Fruit fly (Drosophila melanogaster): Measurements from ENCODE around the gene CG32573.

CG32573 gene

DNA sequence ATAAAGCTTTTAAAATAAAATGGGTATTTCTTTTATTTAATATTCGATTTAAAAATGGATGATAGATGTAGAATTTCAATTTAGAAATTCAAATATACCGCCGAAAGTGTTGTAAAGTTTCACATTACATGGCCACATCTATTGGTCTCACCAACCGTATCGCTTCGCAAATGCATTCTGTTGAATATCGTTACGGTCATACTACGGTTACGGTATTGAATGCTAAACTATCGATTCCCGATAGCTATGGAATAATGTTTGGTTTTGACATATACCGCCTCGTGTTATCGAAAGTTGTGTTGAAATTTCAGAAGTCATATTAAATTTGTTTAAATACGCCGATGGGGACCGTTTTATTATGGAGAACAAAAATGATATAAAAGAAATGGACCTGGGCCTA lies at the start of gene CG32573, which contains the start of gene CG42512:
TSS of gene CG32573 (plus strand) at position 279 of the 400 bp plus-strand sequence.
TSS of gene CG42512 (plus strand) at position 279 of the 400 bp plus-strand sequence.
- no peak for TF ChIP-seq CG17801 (GFP tag; optimal IDR thresholded peaks at IDR 0.05; ENCODE audit: partially characterized antibody)

DNA sequence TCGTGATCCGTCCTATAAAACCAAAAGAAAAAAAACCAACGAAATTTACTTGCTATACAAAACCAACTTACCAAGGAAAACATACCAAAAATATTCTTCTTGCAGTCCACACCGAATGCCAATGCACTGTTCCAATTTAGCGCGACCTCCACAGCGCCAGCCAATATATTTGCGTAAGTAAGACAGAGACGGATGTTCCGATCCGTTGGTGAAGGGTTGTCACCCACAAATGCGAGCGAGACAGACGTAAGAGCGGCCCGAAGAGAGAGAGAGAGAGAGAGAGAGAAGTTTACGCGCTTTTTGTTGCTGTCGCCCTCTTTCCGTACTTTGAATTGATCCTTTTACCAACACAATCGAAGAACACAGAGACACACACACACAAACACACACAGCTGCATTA lies 43.3 kb upstream of the CG32573 start:
- TF ChIP-seq CG17801 (GFP tag; optimal IDR thresholded peaks at IDR 0.05; ENCODE audit: partially characterized antibody): no peak

DNA sequence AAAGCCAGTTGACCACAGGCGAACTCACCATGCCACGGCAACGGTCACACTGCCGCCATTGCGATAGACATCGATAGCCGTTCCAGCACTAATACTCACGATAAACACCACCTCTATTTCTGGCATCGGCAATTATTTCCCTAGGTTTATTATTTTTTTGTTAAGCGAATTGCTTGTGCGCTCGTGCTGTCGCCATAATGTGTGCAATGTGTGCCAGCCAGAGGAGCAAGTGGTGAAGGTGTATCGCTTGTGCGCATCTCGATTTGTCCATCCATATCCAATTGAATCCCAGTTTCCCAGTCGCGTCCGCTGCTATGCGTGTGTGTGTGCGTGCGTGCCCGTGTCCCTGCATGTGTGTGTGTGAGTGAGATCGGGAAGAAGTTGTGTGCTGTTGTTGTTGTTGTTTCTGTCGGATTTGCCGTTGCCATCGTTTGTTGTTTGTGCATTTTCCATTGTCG lies 40.5 kb upstream of the CG32573 start, which contains the start of gene mbt:
TSS of gene mbt (plus strand) at position 85 of the 458 bp plus-strand sequence.
- TF ChIP-seq CG17801 (GFP tag; optimal IDR thresholded peaks at IDR 0.05; ENCODE audit: partially characterized antibody): peak; percentile 7

DNA sequence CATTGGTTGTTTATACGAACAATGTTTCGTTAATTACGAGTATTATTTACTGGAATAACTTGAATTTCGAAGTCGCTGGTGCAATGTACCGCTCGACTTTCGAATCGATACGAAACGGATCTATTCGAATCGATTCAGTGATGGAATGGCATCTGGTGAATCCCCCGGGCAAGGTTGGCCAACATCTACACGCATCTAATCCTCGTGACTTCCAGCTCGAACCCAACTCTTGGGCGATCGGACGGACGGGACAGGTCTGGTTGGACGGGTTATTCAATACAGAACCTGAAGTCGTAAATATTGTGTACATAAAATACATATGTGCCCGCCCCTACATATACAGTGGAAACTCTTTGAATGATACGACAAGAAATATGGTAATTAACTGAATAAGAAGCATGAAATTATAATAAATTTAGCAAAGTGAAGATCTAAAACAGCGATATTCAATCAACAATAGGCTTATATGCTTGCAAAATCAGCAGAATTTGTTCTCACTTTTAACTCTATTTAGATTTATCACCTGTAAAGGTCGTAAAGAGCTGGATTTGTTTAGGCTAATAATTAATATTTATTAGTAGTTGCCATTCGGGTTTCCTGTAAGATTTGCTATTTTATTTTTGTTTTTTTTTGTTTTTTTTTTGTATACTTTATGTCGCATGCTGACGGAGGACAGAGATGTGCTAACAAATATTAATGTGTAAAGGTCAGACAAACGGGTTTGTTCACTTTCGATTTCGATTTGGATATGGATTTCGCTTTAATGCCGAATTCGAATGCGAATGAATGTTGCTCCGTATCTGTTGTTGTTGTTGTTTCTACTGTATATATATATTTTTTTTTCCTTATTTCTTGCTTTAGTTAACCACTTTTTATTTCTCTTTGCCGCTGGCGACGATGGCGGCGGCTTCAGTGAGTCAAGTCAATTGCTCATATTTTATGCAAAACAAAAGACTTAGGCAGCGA lies 34.1 kb upstream of the CG32573 start:
- TF ChIP-seq CG17801 (GFP tag; optimal IDR thresholded peaks at IDR 0.05; ENCODE audit: partially characterized antibody): no peak

DNA sequence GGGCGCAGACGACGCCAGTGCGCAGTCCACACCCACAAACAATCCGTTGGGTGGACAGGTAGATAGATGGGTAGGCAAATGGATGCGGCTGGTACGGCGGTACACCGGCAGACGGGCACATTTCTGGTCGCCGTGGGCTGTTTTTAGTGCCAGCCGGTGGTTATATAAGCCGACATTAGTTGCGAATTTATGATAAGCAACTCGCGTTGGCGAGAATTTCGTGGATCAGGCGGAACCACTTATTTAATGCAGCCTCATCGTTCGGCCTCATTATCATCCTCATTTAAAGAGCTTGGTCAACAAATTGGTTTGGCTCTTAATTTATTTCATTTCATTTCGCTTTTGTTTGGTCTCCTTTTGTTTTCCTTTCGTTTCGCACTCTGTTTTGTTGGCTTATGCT lies 32.5 kb upstream of the CG32573 start:
- no peak for TF ChIP-seq CG17801 (GFP tag; optimal IDR thresholded peaks at IDR 0.05; ENCODE audit: partially characterized antibody)

DNA sequence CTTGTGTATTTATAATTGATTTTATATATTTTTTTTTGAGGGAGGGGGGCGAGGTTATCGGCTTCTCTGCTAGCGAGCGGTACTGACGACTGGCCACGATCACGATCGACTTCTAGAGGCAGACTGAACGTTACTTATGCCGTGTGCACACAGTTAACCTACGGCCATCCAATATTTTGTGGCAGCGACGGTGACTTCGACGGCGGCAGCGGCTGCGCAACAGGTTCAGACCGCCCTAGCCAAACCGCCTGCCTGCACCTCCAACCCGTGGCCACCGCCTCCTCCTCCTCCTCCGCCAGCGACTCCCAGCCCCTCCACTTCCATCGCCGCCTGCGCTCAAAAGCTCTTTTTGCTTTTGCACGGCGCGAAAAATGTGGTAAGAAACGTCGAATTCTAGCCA lies 29.7 kb upstream of the CG32573 start, which contains the start of gene CG9782:
TSS of gene CG9782 (minus strand) at position 128 of the 400 bp plus-strand sequence.
- no peak for TF ChIP-seq CG17801 (GFP tag; optimal IDR thresholded peaks at IDR 0.05; ENCODE audit: partially characterized antibody)

DNA sequence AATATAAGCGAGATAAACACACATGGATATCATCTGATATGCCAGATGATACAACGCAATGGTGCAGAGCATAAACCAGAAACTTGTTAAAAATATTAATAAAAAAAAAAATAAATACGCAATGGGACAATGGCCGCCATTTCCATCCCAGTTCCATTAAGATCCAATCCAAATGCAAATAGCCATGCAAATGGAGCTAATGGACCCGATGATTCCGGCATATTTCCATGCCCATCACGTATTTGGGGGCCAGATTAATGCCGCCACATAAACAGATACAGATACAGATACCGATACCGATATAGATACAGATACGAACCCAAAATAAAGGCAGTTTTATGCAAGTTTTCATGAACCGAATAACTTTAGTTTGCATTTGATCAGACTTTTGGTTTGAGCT lies 27.7 kb upstream of the CG32573 start:
- no peak for TF ChIP-seq CG17801 (GFP tag; optimal IDR thresholded peaks at IDR 0.05; ENCODE audit: partially characterized antibody)

DNA sequence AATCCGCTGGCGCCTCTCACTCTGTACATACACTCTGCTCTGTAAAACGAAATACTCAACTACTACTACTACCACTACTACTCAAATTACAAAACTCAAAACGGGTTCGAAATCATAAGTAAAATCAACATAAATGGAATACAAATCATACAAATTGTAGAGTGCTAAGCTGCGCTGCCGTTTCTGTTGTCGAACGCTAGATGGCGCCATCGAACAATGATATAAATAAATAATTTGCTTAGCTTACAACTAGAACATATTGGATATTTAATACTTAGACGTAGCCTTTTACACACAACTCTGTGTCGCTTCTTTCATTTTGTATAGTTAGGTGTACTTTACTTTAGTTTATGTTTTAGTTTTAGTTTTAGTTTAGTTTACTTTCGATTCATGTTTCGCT lies 26.7 kb upstream of the CG32573 start:
- no peak for TF ChIP-seq CG17801 (GFP tag; optimal IDR thresholded peaks at IDR 0.05; ENCODE audit: partially characterized antibody)

DNA sequence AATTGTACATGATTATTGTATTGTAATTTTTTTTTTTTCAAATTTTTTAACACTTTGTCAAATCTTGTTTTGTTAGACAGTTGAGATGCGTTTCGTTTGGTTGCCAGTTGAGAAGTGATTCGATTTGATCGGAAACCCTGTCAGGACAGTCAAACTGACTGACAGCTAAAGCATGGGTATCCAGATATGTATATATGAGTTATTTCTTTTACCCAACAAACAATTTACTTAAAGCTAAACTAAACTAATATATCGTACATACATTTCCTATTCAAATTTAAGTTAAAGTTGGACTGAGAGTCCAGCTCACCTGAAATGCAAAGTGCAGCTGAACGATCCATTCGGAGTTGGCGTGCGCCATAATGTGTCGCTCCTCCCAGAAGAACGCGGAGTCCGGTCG lies 19.0 kb upstream of the CG32573 start, which contains the start of gene CG9777:
TSS of gene CG9777 (minus strand) at position 101 of the 400 bp plus-strand sequence.
- TF ChIP-seq CG17801 (GFP tag; optimal IDR thresholded peaks at IDR 0.05; ENCODE audit: partially characterized antibody): no peak

DNA sequence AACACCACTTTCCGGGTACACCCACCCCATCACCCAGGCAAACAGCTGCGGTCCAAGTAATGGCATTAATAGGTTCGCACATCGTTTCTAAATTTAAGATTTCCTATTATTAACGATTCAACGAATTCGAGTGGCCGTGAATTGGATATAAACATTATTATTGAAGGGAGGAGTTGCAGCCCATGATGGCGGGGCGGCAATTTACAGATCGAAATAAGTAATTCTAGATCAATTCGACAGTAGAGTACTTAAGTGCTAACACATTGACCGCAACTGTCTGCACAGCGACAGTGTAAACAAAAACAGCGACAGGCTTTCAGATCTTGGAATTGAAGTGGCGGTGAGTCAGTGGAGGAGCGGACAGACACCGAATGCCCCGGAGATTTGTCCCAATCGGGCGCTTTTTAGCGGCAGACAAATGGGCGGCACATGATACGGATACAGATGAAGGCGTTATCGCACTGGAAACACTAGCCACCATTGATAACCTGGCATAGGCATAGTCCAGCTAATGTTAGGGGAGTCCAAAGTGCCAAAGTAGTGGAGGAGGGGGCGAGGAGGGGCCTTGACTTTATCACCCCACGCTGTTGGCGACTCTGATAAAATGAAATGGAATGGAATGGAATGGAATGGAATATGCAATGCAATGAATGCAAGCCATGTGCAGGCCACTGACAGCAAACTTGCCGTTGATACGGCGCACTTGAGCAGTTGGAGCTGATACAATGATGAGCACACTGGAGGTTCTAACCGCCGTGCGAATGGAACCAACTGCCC lies 17.8 kb upstream of the CG32573 start:
- no peak for TF ChIP-seq CG17801 (GFP tag; optimal IDR thresholded peaks at IDR 0.05; ENCODE audit: partially characterized antibody)

DNA sequence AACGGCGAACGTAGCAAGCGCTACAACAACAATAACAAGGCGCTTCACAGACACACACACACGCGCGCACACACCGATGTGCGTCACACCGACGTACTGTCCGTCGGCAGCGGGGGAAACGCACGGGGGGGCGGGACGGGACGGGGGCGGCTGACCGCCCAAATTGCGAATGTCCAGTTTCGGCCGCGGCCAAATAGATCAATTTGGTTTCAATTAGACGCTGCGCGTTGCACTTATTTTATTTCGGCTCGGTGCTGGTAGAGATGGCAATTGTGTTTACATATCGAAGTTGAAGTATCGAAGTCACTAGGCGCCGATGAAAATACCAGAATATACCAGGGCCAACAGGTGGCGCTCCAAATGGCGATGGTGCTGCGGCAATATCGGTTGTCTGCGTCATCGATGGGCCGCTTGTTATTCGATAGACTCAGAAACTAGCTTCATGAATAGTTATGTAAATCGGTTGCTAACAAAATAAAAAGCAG lies 14.0 kb upstream of the CG32573 start, which contains the start of gene Rok:
TSS of gene Rok (minus strand) at position 309 of the 485 bp plus-strand sequence.
- no peak for TF ChIP-seq CG17801 (GFP tag; optimal IDR thresholded peaks at IDR 0.05; ENCODE audit: partially characterized antibody)

DNA sequence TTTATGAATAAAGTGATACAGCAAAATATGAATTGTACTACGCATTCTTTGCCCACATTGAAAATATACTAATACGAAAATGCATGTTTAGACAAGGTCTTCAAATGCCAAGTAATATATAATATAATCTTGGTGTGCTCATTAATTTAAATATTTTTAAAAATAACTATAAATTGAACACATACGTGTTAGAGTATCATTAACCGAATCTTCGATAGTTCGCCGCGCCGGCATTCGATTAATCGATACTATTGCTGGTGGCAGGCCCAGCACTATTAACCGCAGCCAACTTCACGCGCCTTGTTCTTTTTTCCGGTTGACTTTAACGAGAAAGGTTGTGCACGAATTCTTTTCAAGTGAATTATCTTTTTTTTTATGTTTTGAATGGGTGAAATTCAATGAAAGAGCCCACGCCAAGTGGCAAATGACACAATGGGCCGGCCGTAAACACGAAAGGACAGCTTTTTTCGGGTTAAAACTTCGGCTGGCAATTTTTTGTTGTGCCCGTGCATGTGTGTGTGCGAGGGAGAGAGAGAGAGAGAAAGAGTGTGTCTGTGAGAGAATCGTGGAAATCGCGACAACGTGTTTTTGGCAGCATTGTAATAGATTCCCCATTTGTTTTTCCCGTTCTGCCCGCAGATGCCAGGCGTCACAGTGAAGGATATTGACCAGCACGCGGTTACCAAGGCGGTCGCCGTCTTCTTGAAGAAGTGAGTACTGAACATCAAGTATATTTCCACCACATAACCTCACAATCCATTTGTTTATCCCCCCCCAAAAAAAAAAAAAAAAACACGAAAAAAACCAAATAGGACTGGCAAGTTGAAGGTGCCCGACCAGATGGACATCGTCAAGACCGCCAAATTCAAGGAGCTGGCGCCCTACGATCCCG lies 13.3 kb upstream of the CG32573 start, which contains the start of gene RpS19a:
TSS of gene RpS19a (plus strand) at position 301 of the 892 bp plus-strand sequence.
- peak; percentile 89 for TF ChIP-seq CG17801 (GFP tag; optimal IDR thresholded peaks at IDR 0.05; ENCODE audit: partially characterized antibody)

DNA sequence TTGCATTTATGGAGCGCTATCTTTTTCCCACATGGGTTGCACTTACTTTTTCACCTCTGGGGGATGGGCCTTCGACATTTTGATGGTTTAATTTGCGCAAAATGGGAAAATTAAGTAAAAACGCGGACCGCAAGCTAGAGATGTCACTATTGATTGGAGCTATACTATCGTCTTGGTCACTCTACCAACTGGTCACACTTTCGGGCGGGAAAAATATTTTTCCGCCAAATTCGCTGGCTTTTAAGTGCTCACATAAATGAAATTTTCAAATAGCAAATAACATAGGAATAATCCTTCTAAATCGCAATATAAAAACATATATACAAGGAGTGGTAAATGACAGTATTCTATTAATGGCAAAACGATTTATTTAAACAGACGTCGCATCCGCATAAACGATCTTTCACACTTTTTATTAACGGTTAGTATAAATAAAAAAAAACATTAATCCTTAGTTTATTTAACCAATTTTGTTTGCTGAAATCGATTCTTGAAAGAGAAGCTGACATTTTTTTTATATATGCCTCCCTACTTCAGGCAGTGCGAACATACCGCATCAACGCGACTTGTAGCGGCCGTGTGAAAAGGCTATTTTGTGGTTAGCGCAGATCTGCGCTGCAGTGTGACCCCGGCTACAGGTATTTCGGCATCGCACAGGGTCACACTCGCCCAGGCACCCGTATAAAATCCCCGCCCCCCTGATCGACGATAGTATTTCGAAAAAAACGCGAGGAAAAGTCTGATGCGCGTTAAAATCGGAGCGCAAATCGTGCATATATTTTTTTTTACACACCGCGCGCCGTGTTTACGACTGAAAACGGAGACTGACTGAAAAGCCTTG lies 10.7 kb upstream of the CG32573 start, which contains the start of the genes SNRPG and mthl1:
TSS of gene SNRPG (minus strand) at position 160 of the 841 bp plus-strand sequence.
TSS of gene mthl1 (plus strand) at position 709 of the 841 bp plus-strand sequence.
- no peak for TF ChIP-seq CG17801 (GFP tag; optimal IDR thresholded peaks at IDR 0.05; ENCODE audit: partially characterized antibody)

All from ovary, adult (tissue).